Fruit fly (Drosophila melanogaster): Measurements from ENCODE around the gene CG42654.

DNA sequence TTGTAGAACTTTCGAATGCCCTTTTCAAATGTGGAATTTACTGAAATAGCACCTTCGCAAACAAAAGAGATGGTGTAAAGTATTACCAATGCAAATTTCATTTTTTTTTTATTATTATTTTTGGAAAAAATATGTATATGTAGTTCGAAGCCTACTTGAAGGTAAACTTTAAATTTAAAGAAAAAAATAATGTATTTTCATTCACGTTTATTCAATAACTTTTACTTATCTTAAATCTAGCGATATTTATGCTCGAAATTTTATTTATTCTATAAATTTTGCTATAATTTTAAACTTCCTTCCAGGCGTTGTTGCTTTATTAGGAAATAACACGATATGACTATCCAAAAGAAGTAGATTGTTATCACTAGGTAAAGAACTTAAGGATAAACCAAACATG lies 1.6 kb downstream of the CG42654 start, which contains the start of gene CG33710:
- TF ChIP-seq Gug (GFP tag; IDR thresholded peaks at IDR 0.05) = no peak
- no peak for TF ChIP-seq Aef1 (GFP tag; IDR thresholded peaks at IDR 0.05)
- no peak for TF ChIP-seq CG11247 (GFP tag; IDR thresholded peaks at IDR 0.05)
- no peak for TF ChIP-seq shn (GFP tag; optimal IDR thresholded peaks at IDR 0.05)
- no peak for TF ChIP-seq CG17568 (GFP tag; optimal IDR thresholded peaks at IDR 0.05)
- no peak for TF ChIP-seq Hmr (GFP tag; optimal IDR thresholded peaks at IDR 0.05)
- no peak for TF ChIP-seq Bteb2 (GFP tag; optimal IDR thresholded peaks at IDR 0.05)
- no peak for TF ChIP-seq CoRest (tag; optimal IDR thresholded peaks at IDR 0.05)
- no peak for TF ChIP-seq CG4404 (GFP tag; IDR thresholded peaks at IDR 0.05)
- TF ChIP-seq CG8478 (optimal IDR thresholded peaks at IDR 0.05) = no peak
- no peak for TF ChIP-seq C15 (GFP tag; IDR thresholded peaks at IDR 0.05)

Measured in whole organism, embryonic.